Worm (Caenorhabditis elegans): Measurements from ENCODE around the gene phlp-2.

The phlp-2 gene

DNA sequence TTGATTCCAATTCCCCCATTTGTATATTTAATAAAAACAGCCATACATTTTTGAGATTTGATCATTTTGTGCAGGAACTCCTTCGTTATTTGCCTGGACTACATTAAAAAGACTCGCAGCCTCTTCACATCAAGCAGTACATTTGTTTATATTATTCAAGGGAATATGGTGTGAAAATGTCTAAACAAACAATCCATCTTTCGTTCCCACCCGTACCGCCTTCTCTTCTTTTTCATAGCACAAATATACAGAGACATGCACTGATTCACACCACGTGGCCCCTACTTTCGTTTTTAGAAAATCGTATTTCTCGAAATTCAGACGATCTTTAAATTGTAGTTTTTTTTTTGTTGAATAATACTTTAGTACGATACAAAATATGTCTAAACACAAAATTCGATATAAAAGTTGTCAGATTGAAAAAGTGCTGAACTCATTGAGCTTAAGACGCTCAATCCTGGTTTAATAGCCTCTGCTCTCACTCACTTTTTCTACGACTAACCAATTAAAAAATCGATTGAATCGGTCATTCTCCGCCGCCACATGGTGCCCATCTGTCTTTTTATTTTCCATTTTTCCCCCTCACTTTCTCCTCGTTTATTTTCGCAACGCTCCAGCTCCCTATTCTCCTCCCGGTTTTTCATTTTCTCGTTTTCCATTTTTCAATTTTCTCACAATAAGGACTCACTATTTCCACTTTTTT lies 13.8 kb upstream of the phlp-2 start:
- TF ChIP-seq aly-2 (tag; optimal IDR thresholded peaks at IDR 0.05) (peak; percentile 94), blmp-1 (tag; optimal IDR thresholded peaks at IDR 0.05) (peak; percentile 77), hlh-17 (GFP tag; optimal IDR thresholded peaks at IDR 0.05; ENCODE audit: borderline replicate concordance) (peak; percentile 5), lin-13 (GFP tag; optimal IDR thresholded peaks at IDR 0.05) (peak; percentile 25), nhr-47 (tag; optimal IDR thresholded peaks at IDR 0.05) (peak; percentile 59), sup-37 (GFP tag; optimal IDR thresholded peaks at IDR 0.05) (peak; percentile 41), nhr-71 (tag; optimal IDR thresholded peaks at IDR 0.05) (peak; percentile 83), ceh-82 (tag; optimal IDR thresholded peaks at IDR 0.05) (no peak), vab-15 (tag; optimal IDR thresholded peaks at IDR 0.05) (no peak), ztf-11 (tag; optimal IDR thresholded peaks at IDR 0.05) (no peak), efl-1 (optimal IDR thresholded peaks at IDR 0.05) (peak; percentile 44 to 50), efl-1 (GFP tag; optimal IDR thresholded peaks at IDR 0.05 in 1 of 2) (peak in 1 of 2 experiments; percentile 8), nhr-19 (GFP tag; conservative IDR thresholded peaks at IDR 0.05) (peak; percentile 60), fkh-4 (tag; optimal IDR thresholded peaks at IDR 0.05; ENCODE audit: borderline replicate concordance) (peak; percentile 32), irx-1 (tag; optimal IDR thresholded peaks at IDR 0.05) (peak; percentile 35), ces-1 (GFP tag; optimal IDR thresholded peaks at IDR 0.05) (no peak), alr-1 (tag; optimal IDR thresholded peaks at IDR 0.05; ENCODE audit: borderline replicate concordance) (no peak), grh-1 (GFP tag; IDR thresholded peaks at IDR 0.05) (no peak; the same call in 1 of the 2 replicates), swsn-7 (tag; optimal IDR thresholded peaks at IDR 0.05) (peak; percentile 21), lir-3 (tag; optimal IDR thresholded peaks at IDR 0.05; ENCODE audit: poor library complexity) (peak; percentile 11), F16B12.6 (tag; optimal IDR thresholded peaks at IDR 0.05) (no peak), efl-3 (GFP tag; optimal IDR thresholded peaks at IDR 0.05) (no peak), hpl-2 (GFP tag; optimal IDR thresholded peaks at IDR 0.05) (peak; percentile 39), lin-39 (tag; optimal IDR thresholded peaks at IDR 0.05) (no peak), pax-3 (tag; optimal IDR thresholded peaks at IDR 0.05) (peak; percentile 45), lsy-2 (tag; optimal IDR thresholded peaks at IDR 0.05) (peak; percentile 2 to 51), zag-1 (tag; optimal IDR thresholded peaks at IDR 0.05) (no peak), sox-4 (tag; optimal IDR thresholded peaks at IDR 0.05) (no peak), nhr-85 (tag) (peak; percentile 80), snu-23 (GFP tag; optimal IDR thresholded peaks at IDR 0.05) (peak; percentile 49), nhr-20 (tag; optimal IDR thresholded peaks at IDR 0.05) (peak; percentile 37), ceh-88 (GFP tag; IDR thresholded peaks at IDR 0.05) (no peak), dsc-1 (tag; optimal IDR thresholded peaks at IDR 0.05) (peak; percentile 64), unc-62 (GFP tag; optimal IDR thresholded peaks at IDR 0.05) (no peak), hlh-4 (tag; optimal IDR thresholded peaks at IDR 0.05) (no peak), pag-3 (tag; optimal IDR thresholded peaks at IDR 0.05; ENCODE audit: borderline replicate concordance, insufficient read depth) (no peak), elt-3 (tag; optimal IDR thresholded peaks at IDR 0.05) (no peak), lin-14 (GFP tag; optimal IDR thresholded peaks at IDR 0.05) (peak; percentile 22), nhr-90 (tag; optimal IDR thresholded peaks at IDR 0.05; ENCODE audit: poor library complexity) (peak; percentile 63), lin-15B (tag; optimal IDR thresholded peaks at IDR 0.05) (no peak), tbx-2 (tag; optimal IDR thresholded peaks at IDR 0.05) (peak; percentile 5), ceh-8 (GFP tag; optimal IDR thresholded peaks at IDR 0.05) (peak; percentile 44), nhr-12 (tag; optimal IDR thresholded peaks at IDR 0.05) (no peak), rnt-1 (tag; optimal IDR thresholded peaks at IDR 0.05) (peak; percentile 53), lin-35 (GFP tag; optimal IDR thresholded peaks at IDR 0.05) (peak in 1 of 2 experiments; percentile 34), C16A3.4 (tag; optimal IDR thresholded peaks at IDR 0.05) (peak; percentile 43), ztf-4 (tag; optimal IDR thresholded peaks at IDR 0.05) (peak; percentile 72), fos-1 (tag; optimal IDR thresholded peaks at IDR 0.05) (peak; percentile 35), zip-4 (GFP tag; optimal IDR thresholded peaks at IDR 0.05) (peak; percentile 28), unc-86 (tag; optimal IDR thresholded peaks at IDR 0.05) (no peak), mep-1 (tag; optimal IDR thresholded peaks at IDR 0.05) (no peak)
